Worm (Caenorhabditis elegans) whole organism, early embryonic: ENCODE measurements around the gene rpc-25.
A peak's percentile ranks its signal among the peaks of the same experiment; 100 is the strongest.

Experiments used
- B0310.2 ChIP-seq: sonication (generic microtip); optimal IDR thresholded peaks from 2 replicates; lab custom pipeline; 2016; ENCODE audit warnings: mild to moderate bottlenecking, missing genetic modification characterization, missing compliant biosample characterization
- F13C5.2 ChIP-seq: sonication (generic microtip); optimal IDR thresholded peaks from 2 replicates; lab custom pipeline; 2017; ENCODE audit warnings: mild to moderate bottlenecking, missing genetic modification characterization, inconsistent platforms, missing compliant biosample characterization
- aly-1 ChIP-seq: sonication (generic microtip); optimal IDR thresholded peaks from 2 replicates; lab custom pipeline; 2016; ENCODE audit warnings: missing genetic modification characterization, missing compliant biosample characterization
- ama-1 ChIP-seq: fragments of 150-350 bp; optimal IDR thresholded peaks from 2 replicates; lab custom pipeline; 2014
- ceh-13 ChIP-seq: fragments of 200-800 bp; sonication (Bioruptor generic); optimal IDR thresholded peaks from 2 replicates; lab custom pipeline; 2018; ENCODE audit warnings: mild to moderate bottlenecking, missing genetic modification characterization, missing compliant biosample characterization
- ceh-36 ChIP-seq: sonication (generic microtip); optimal IDR thresholded peaks from 2 replicates; lab custom pipeline; 2016; ENCODE audit warnings: missing genetic modification characterization, inconsistent platforms, missing compliant biosample characterization
- ets-7 ChIP-seq: sonication (generic microtip); optimal IDR thresholded peaks from 2 replicates; lab custom pipeline; 2016; ENCODE audit warnings: missing genotype, missing genetic modification characterization, missing compliant biosample characterization
- flt-1 ChIP-seq: fragments of 200-800 bp; sonication (Bioruptor generic); IDR thresholded peaks from 2 replicates; pipeline ENCODE4 v1.3.6; 2022; ENCODE audit warnings: missing genetic modification characterization, missing compliant biosample characterization
- hmbx-1 ChIP-seq: sonication (generic microtip); optimal IDR thresholded peaks from 2 replicates; lab custom pipeline; 2016; ENCODE audit warnings: mild to moderate bottlenecking, missing genetic modification characterization, missing compliant biosample characterization
- hmg-4 ChIP-seq: fragments of 200-800 bp; sonication (Bioruptor generic); optimal IDR thresholded peaks from 2 replicates; lab custom pipeline; 2018; ENCODE audit warnings: mild to moderate bottlenecking, missing genetic modification characterization, missing compliant biosample characterization
- hnd-1 ChIP-seq: sonication (generic microtip); optimal IDR thresholded peaks from 2 replicates; lab custom pipeline; 2016; ENCODE audit warnings: missing genetic modification characterization, missing compliant biosample characterization
- pes-1 ChIP-seq: fragments of 200-800 bp; sonication (Bioruptor generic); IDR thresholded peaks from 2 replicates; pipeline ENCODE4 v1.3.6; 2022; ENCODE audit warnings: missing genetic modification reagents, missing genetic modification characterization, missing compliant biosample characterization
- scrt-1 ChIP-seq: fragments of 200-800 bp; sonication (Bioruptor generic); IDR thresholded peaks from 2 replicates; pipeline ENCODE4 v1.3.6; 2022; ENCODE audit warnings: missing genetic modification characterization, missing compliant biosample characterization
- sea-1 ChIP-seq: fragments of 200-800 bp; sonication (Bioruptor generic); conservative IDR thresholded peaks from 2 replicates; pipeline ENCODE4 v1.3.6; 2022; ENCODE audit warnings: missing genetic modification characterization, missing compliant biosample characterization
- tbx-11 ChIP-seq: fragments of 200-800 bp; sonication (Bioruptor generic); IDR thresholded peaks from 2 replicates; pipeline ENCODE4 v1.3.6; 2022; ENCODE audit warnings: missing genetic modification characterization, missing compliant biosample characterization
- tbx-37 ChIP-seq: fragments of 200-800 bp; sonication (Bioruptor generic); conservative IDR thresholded peaks from 2 replicates; pipeline ENCODE4 v1.3.6; 2022; ENCODE audit warnings: missing genetic modification reagents, missing genetic modification characterization, missing compliant biosample characterization
- tra-4 ChIP-seq: sonication (generic microtip); optimal IDR thresholded peaks from 2 replicates; lab custom pipeline; 2017; ENCODE audit warnings: missing genetic modification characterization, missing compliant biosample characterization

The rpc-25 gene

ce11 chrV:10239861-10240260, 33.5 kb upstream of the rpc-25 start, which contains the start of gene fipr-8:
fipr-8 (minus strand) TSS chrV:10239961.
- TF ChIP-seq pes-1 (GFP tag; lab: Robert Waterston, UW), result no peak
- TF ChIP-seq ceh-13 (GFP tag; lab: Kevin White, UChicago), result no peak

DNA sequence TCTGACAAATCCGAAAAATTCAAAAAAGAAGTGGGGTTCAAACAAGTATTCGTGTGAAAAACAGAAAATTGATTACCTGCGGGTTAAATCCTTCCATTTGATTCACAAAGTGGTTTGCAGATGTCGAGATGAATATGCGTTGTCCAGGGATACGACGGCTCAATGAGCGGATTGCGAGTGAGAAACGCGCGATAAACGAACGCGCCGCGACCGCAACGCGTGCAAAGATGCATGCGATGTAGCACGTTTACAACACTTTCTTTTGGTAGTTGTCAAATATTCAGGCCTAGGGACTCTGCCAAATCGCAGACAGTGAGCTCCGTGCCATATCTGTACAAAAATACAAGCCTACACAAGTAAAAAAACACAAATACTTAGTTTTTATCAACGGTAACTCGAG, 32.3 kb upstream of the rpc-25 start, which contains the start of gene fubl-1:
fubl-1 (minus strand) TSS at position 202 of the 400 bp plus-strand sequence.
- TF ChIP-seq hmg-4 (GFP tag; lab: Kevin White, UChicago), result peak; percentile 37
- TF ChIP-seq ceh-13 (GFP tag; lab: Kevin White, UChicago), result no peak
- TF ChIP-seq tbx-37 (GFP tag; lab: Robert Waterston, UW), result no peak
- no peak for TF ChIP-seq hmbx-1 (tag; lab: Kevin White, UChicago)
- no peak for TF ChIP-seq scrt-1 (GFP tag; lab: Robert Waterston, UW)

- no peak for TF ChIP-seq ama-1 (lab: Kevin White, UChicago)
- TF ChIP-seq hnd-1 (tag; lab: Kevin White, UChicago), result no peak
- TF ChIP-seq ceh-36, result no peak
- no peak for TF ChIP-seq ets-7 (tag; lab: Kevin White, UChicago)
- no peak for TF ChIP-seq F13C5.2 (tag; lab: Kevin White, UChicago)
- TF ChIP-seq flt-1 (GFP tag; lab: Robert Waterston, UW), result no peak
- no peak for TF ChIP-seq sea-1 (GFP tag; lab: Robert Waterston, UW)
- no peak for TF ChIP-seq pes-1 (GFP tag; lab: Robert Waterston, UW)
- no peak for TF ChIP-seq tbx-11 (GFP tag; lab: Robert Waterston, UW)
Measured at ce11 chrV:10237959-10238444, 31.6 kb upstream of the rpc-25 start.

DNA sequence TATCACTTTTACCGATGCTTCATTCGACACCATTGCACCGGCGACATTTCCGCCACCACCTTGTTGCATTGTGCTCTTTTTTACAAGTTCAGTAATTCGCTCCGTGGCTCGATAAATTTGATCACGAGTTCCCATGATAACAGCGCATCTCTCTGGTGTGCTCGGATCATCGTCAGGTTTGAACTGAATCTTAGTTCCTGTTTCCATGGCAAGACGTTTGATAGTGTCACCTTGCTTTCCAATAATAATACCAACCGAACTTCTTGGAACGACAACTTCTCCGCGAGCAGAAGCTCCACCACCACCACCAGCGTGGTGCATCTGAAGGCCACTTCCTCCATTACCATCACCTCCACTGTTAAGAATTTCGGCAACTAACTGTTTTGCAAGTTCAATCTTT, 30.8 kb upstream of the rpc-25 start:
- TF ChIP-seq ets-7 (tag; lab: Kevin White, UChicago) (no peak), hnd-1 (tag; lab: Kevin White, UChicago) (no peak), sea-1 (GFP tag; lab: Robert Waterston, UW) (no peak), tra-4 (tag; lab: Kevin White, UChicago) (no peak), tbx-37 (GFP tag; lab: Robert Waterston, UW) (no peak), flt-1 (GFP tag; lab: Robert Waterston, UW) (no peak), hmg-4 (GFP tag; lab: Kevin White, UChicago) (no peak), ama-1 (lab: Kevin White, UChicago) (no peak), aly-1 (tag; lab: Kevin White, UChicago) (no peak)

DNA sequence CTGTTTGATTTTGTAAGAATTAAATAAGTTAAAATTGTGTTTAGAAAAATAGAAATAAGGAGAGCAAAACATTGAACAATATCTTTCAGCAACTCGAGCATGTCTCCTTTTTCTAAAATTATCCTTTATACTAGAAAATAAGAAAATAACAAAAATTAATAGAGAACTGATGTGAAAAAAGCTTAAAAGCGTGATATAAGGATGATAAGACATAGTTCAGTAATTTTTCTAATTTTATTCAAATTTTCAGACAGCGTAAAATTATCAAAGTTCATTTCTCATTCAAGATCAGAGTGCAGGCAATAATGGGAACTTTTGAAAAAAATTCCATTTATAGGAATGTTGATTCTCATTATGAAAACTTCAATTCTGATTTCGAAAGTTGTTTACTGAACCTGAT, 26.9 kb upstream of the rpc-25 start, which contains the start of gene str-182:
str-182 (minus strand) TSS at position 101 of the 400 bp plus-strand sequence.
- TF ChIP-seq ceh-36, result no peak
- TF ChIP-seq ets-7 (tag; lab: Kevin White, UChicago), result no peak
- TF ChIP-seq sea-1 (GFP tag; lab: Robert Waterston, UW), result no peak
- TF ChIP-seq B0310.2 (tag; lab: Kevin White, UChicago), result no peak
- no peak for TF ChIP-seq flt-1 (GFP tag; lab: Robert Waterston, UW)
- no peak for TF ChIP-seq hmbx-1 (tag; lab: Kevin White, UChicago)
- no peak for TF ChIP-seq pes-1 (GFP tag; lab: Robert Waterston, UW)
- no peak for TF ChIP-seq hnd-1 (tag; lab: Kevin White, UChicago)
- TF ChIP-seq F13C5.2 (tag; lab: Kevin White, UChicago), result no peak
- TF ChIP-seq hmg-4 (GFP tag; lab: Kevin White, UChicago), result no peak
- TF ChIP-seq tbx-37 (GFP tag; lab: Robert Waterston, UW), result no peak
- TF ChIP-seq tra-4 (tag; lab: Kevin White, UChicago), result no peak
- no peak for TF ChIP-seq scrt-1 (GFP tag; lab: Robert Waterston, UW)
- TF ChIP-seq ama-1 (lab: Kevin White, UChicago), result no peak

ce11 chrV:10230932-10231331, 24.5 kb upstream of the rpc-25 start, which contains the start of gene fipr-6:
fipr-6 (plus strand) TSS chrV:10231232.
- TF ChIP-seq hmbx-1 (tag; lab: Kevin White, UChicago) (no peak), B0310.2 (tag; lab: Kevin White, UChicago) (no peak), scrt-1 (GFP tag; lab: Robert Waterston, UW) (no peak), aly-1 (tag; lab: Kevin White, UChicago) (no peak)

DNA sequence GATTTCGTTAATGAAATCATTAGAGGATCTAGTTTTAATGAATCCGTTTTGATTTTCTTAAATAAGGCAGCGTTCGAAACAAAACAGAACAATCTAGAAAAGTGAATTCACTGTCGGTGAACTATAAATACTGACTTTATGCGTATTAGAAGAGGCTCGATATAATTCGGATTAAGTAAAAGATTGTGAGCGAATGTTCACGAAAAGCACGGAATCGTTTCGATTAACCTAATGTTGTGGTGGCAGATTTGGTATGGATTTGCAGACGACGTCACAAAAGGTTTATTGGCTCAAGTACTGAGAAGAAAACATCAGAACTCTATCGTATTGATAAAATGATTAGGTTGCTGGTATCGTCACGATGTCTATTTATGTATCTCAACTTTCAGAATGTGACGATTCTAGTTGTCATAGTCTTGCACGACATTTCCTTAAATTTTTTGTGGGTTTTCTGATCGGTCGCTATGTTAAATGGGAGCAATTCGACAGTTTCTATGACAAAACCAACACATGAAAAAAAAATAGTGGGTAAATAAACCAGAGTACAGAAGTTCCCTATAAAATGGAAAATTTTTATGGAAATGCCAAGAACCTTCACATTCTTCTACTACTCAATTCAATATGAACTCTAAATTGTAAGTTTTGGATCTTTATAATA, 22.9 kb upstream of the rpc-25 start, which contains the start of the genes pyt-1 and fipr-7:
pyt-1 (minus strand) TSS at position 101 of the 658 bp plus-strand sequence.
fipr-7 (plus strand) TSS at position 608 of the 658 bp plus-strand sequence.
- no peak for TF ChIP-seq aly-1 (tag; lab: Kevin White, UChicago)

DNA sequence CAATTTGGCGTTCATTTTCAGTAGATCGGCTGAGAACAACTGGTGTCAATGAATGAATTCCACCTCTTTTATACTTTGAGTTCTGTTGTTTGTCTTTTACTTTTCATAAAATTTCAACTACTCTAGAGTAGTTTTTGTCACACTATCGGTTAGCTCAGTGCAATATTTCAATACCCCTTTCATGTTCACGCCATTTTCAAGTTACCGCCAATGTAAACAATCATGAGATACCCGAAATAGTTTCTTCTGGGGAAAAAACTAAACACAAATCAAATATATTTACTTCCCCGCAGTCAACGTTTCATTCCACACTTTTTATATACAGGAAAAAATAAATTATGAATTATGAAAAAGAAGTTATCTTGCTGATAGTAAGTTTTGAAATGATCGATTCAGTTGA, 22.0 kb upstream of the rpc-25 start, which contains the start of gene fipr-4:
fipr-4 (minus strand) TSS at position 101 of the 400 bp plus-strand sequence.
- TF ChIP-seq hmg-4 (GFP tag; lab: Kevin White, UChicago) (no peak), ama-1 (lab: Kevin White, UChicago) (no peak), ets-7 (tag; lab: Kevin White, UChicago) (no peak), flt-1 (GFP tag; lab: Robert Waterston, UW) (no peak), scrt-1 (GFP tag; lab: Robert Waterston, UW) (no peak), F13C5.2 (tag; lab: Kevin White, UChicago) (no peak), hmbx-1 (tag; lab: Kevin White, UChicago) (no peak), ceh-13 (GFP tag; lab: Kevin White, UChicago) (no peak), ceh-36 (no peak)
